Worm (Caenorhabditis elegans): ENCODE measurements around the gene D1044.4.

The D1044.4 gene

DNA sequence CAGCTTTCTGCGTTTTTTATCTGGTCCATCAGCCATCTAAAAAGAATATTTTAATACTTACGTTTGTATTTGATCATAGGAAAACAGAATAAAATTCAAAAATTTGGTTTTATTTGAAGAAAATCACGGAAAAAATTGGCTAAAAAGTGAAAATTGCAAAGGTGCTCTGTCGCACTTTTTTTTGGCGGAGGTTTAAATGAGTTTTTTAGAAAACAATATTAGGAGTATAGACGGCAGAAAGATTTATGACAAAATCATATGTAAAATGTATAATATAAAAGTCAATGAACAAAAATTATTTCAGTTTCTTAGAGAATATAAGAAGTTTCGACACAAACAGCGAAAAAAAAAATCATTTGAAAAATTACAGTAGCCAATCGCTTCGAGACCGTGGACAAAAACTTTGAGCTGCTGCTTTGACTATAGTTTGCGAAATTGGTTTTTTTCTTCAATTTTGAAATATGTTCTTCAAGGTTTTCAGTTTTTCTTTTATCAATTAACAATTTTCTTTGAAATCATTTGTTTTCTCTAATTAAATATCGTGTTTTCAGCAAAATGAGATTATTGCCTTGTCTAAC is 38.0 kb downstream of the D1044.4 start, which contains the start of the genes R02F2.7 and R02F2.4:
R02F2.7 (minus strand) TSS at position 36 of the 578 bp plus-strand sequence.
R02F2.4 (plus strand) TSS at position 552 of the 578 bp plus-strand sequence.
- TF ChIP-seq lsy-12 (tag; optimal IDR thresholded peaks at IDR 0.05) (no peak), egl-27 (tag; optimal IDR thresholded peaks at IDR 0.05) (no peak), nhr-28 (tag; optimal IDR thresholded peaks at IDR 0.05) (no peak), ceh-16 (tag; optimal IDR thresholded peaks at IDR 0.05) (no peak), nhr-25 (tag; optimal IDR thresholded peaks at IDR 0.05) (no peak), nhr-12 (tag; optimal IDR thresholded peaks at IDR 0.05) (no peak), nhr-23 (tag; optimal IDR thresholded peaks at IDR 0.05) (peak; percentile 23), mdl-1 (tag; optimal IDR thresholded peaks at IDR 0.05) (no peak), nhr-77 (tag; optimal IDR thresholded peaks at IDR 0.05) (no peak), ceh-28 (tag; optimal IDR thresholded peaks at IDR 0.05) (no peak), snpc-4 (tag; optimal IDR thresholded peaks at IDR 0.05) (no peak), fkh-2 (tag; optimal IDR thresholded peaks at IDR 0.05) (no peak), sea-2 (GFP tag; optimal IDR thresholded peaks at IDR 0.05) (no peak), lin-15B (tag; optimal IDR thresholded peaks at IDR 0.05) (peak; percentile 12), ZK546.5 (tag; optimal IDR thresholded peaks at IDR 0.05) (no peak), nhr-237 (tag; optimal IDR thresholded peaks at IDR 0.05) (no peak), ceh-82 (tag; optimal IDR thresholded peaks at IDR 0.05) (no peak), mml-1 (tag; optimal IDR thresholded peaks at IDR 0.05) (no peak), ceh-9 (tag; optimal IDR thresholded peaks at IDR 0.05) (no peak), skn-1 (tag; optimal IDR thresholded peaks at IDR 0.05) (no peak), fos-1 (tag; optimal IDR thresholded peaks at IDR 0.05) (no peak), R02D3.7 (tag; optimal IDR thresholded peaks at IDR 0.05) (no peak), aly-2 (tag; optimal IDR thresholded peaks at IDR 0.05) (no peak), hmg-11 (tag; optimal IDR thresholded peaks at IDR 0.05) (no peak), ztf-11 (tag; optimal IDR thresholded peaks at IDR 0.05) (no peak), nhr-67 (tag; optimal IDR thresholded peaks at IDR 0.05) (no peak), nfya-1 (tag; optimal IDR thresholded peaks at IDR 0.05; ENCODE audit: insufficient read depth) (peak; percentile 2)

DNA sequence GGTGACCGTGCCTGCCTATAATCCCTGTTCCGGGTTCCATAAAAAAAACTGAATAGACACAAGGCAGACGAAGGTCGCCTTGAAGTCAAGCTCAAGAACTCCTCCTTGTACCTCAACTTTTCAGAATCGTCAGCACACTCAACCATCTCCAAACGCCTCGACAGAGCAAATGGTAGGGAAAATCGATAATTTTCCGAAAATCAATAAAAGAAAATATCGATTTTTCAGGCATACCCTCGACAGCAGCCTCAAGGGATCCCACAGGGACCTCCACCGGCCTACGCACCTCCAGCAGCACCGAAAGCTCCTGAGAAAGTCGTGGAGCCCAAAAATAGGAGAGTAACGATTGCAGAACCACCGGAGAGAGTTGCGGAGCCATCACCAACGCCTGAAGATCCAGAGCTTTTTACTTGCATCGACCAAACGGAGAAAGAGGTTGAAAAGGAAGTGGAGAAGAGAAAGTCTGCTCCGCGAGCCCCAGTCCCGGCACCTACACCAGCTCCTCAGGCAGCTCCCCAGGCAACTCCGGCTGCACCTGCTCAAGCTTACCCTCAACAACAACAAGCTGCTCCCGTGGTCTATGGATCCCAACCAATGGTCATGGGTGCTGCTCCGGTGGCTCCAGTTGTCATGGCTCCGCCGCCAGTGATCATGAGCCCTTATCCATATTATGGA is 42.2 kb downstream of the D1044.4 start:
- TF ChIP-seq tbx-2 (tag; optimal IDR thresholded peaks at IDR 0.05) (no peak), lin-15B (tag; optimal IDR thresholded peaks at IDR 0.05) (no peak), nhr-25 (tag; optimal IDR thresholded peaks at IDR 0.05) (no peak), pqm-1 (tag; optimal IDR thresholded peaks at IDR 0.05) (no peak), ceh-28 (tag; optimal IDR thresholded peaks at IDR 0.05) (peak; percentile 51)

DNA sequence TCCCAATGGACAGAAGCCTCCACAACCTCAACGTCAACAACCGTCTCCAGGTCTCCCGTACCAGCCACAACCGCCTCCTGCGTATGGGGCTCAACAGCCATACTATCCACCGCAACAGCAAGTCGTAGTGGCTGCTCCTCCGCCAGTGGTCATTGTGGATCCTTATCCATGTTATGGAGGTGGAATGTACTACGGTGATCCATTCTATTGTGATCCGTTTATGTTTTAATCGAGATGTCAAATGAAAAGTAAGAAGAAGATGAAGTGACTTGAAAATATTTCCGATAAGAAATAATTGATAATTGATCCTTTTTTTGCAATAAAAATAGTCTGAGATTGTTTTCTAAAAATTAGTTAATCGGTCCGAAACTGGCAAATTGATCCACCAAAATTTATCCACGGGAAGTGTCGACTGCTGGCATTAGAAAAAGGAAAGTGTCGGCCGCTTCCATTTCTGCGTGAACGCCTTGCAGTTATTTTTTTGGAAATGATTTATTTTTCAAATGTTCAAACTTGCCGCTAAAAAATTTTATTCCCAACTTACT is 42.9 kb downstream of the D1044.4 start, which contains the start of the genes R02F2.6 and R02F2.5:
R02F2.6 (minus strand) TSS at position 101 of the 545 bp plus-strand sequence.
R02F2.5 (plus strand) TSS at position 495 of the 545 bp plus-strand sequence.
- TF ChIP-seq egl-5 (tag; optimal IDR thresholded peaks at IDR 0.05) (no peak), ceh-28 (tag; optimal IDR thresholded peaks at IDR 0.05) (no peak), ama-1 (optimal IDR thresholded peaks at IDR 0.05) (no peak), elt-2 (tag; optimal IDR thresholded peaks at IDR 0.05) (no peak), nhr-12 (tag; optimal IDR thresholded peaks at IDR 0.05) (no peak), nhr-43 (tag; optimal IDR thresholded peaks at IDR 0.05; ENCODE audit: poor library complexity, severe bottlenecking) (no peak), hmg-11 (tag; optimal IDR thresholded peaks at IDR 0.05) (no peak), pqm-1 (tag; optimal IDR thresholded peaks at IDR 0.05) (no peak), ztf-4 (tag; optimal IDR thresholded peaks at IDR 0.05) (no peak), mml-1 (tag; optimal IDR thresholded peaks at IDR 0.05) (no peak), nhr-28 (tag; optimal IDR thresholded peaks at IDR 0.05) (no peak), tbx-2 (tag; optimal IDR thresholded peaks at IDR 0.05) (no peak), ceh-9 (tag; optimal IDR thresholded peaks at IDR 0.05) (no peak), mdl-1 (tag; optimal IDR thresholded peaks at IDR 0.05) (no peak), sea-2 (GFP tag; optimal IDR thresholded peaks at IDR 0.05) (no peak), ztf-11 (tag; optimal IDR thresholded peaks at IDR 0.05) (no peak)

DNA sequence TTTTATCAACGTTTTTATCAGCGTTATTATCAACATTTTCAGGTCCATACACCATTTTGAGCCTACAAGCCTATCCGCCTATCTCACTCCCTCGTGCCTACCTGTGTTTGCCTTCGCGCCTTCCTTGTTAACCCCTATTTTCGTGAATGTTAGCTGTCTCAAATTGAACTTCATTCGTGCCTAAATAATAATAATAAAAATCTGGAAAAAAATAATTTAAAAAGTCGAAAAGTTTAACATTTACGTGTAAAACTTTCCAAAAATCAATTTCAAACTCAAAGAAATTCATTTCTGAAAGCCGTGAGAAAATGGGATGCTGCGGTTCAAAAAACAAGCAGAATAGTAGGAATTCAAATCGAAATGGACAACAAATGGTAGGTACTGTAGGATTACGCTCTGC is 43.8 kb downstream of the D1044.4 start, which contains the start of gene R02F2.10:
R02F2.10 (plus strand) TSS at position 301 of the 400 bp plus-strand sequence.
- TF ChIP-seq ama-1 (optimal IDR thresholded peaks at IDR 0.05) (no peak), daf-12 (tag; optimal IDR thresholded peaks at IDR 0.05) (no peak), ztf-4 (tag; optimal IDR thresholded peaks at IDR 0.05) (no peak), egl-27 (tag; optimal IDR thresholded peaks at IDR 0.05) (no peak)
